Worm (Caenorhabditis elegans) whole organism, young adult: ENCODE data around the gene ZK686.2.

Experiments used
- B0261.1 ChIP-seq: sonication (generic microtip); optimal IDR thresholded peaks from 2 replicates; lab custom pipeline; 2016; ENCODE audit warnings: mild to moderate bottlenecking, missing genetic modification characterization, moderate library complexity, missing compliant biosample characterization
- D2030.7 ChIP-seq: fragments of 200-800 bp; sonication (Bioruptor generic); IDR thresholded peaks from 2 replicates; pipeline ENCODE4 v1.3.6; 2022; ENCODE audit warnings: missing genetic modification reagents, missing genetic modification characterization, missing compliant biosample characterization
- F22D6.2 ChIP-seq: sonication (generic microtip); optimal IDR thresholded peaks from 2 replicates; lab custom pipeline; 2016; ENCODE audit warnings: mild to moderate bottlenecking, missing genetic modification characterization, missing compliant biosample characterization
- F49E8.2 ChIP-seq: sonication (generic microtip); optimal IDR thresholded peaks from 3 replicates; lab custom pipeline; 2017; ENCODE audit warnings: missing genetic modification characterization, mild to moderate bottlenecking, missing compliant biosample characterization, antibody characterized with exemption, moderate library complexity; ENCODE audit not compliant: insufficient read depth
- F52B5.7 ChIP-seq: sonication (generic microtip); optimal IDR thresholded peaks from 2 replicates; lab custom pipeline; 2016; ENCODE audit warnings: mild to moderate bottlenecking, missing genetic modification characterization, missing compliant biosample characterization
- F57C9.4 ChIP-seq: sonication (generic microtip); optimal IDR thresholded peaks from 2 replicates; lab custom pipeline; 2017; ENCODE audit warnings: mild to moderate bottlenecking, missing genetic modification characterization, missing compliant biosample characterization
- T26A5.8 ChIP-seq: sonication (generic microtip); optimal IDR thresholded peaks from 2 replicates; lab custom pipeline; 2016; ENCODE audit warnings: missing genetic modification characterization, missing compliant biosample characterization
- atf-7 ChIP-seq: sonication (generic microtip); optimal IDR thresholded peaks from 2 replicates; lab custom pipeline; 2017; ENCODE audit warnings: mild to moderate bottlenecking, missing genetic modification characterization, missing compliant biosample characterization
- athp-1 ChIP-seq: sonication (generic microtip); optimal IDR thresholded peaks from 2 replicates; lab custom pipeline; 2017; ENCODE audit warnings: mild to moderate bottlenecking, missing genetic modification characterization, missing compliant biosample characterization
- bed-1 ChIP-seq: fragments of 200-800 bp; sonication (Bioruptor generic); IDR thresholded peaks from 2 replicates; pipeline ENCODE4 v1.3.6; 2022; ENCODE audit warnings: missing genetic modification reagents, missing genetic modification characterization, missing compliant biosample characterization
- cebp-1 ChIP-seq, 2 experiments: fragments of 200-800 bp in 1 of 2; sonication (Bioruptor generic) in 1 of 2; sonication (generic microtip) in 1 of 2; IDR thresholded peaks in 1 of 2; optimal IDR thresholded peaks in 1 of 2; 2 replicates each; pipeline versions ENCODE4 v1.3.6 to Lab custom; 2017 to 2022; ENCODE audit warnings: missing compliant biosample characterization in 2 of 2, missing genetic modification characterization in 2 of 2, mild to moderate bottlenecking in 1 of 2, missing genetic modification reagents in 1 of 2, moderate library complexity in 1 of 2
- ceh-27 ChIP-seq: fragments of 200-800 bp; sonication (Bioruptor generic); optimal IDR thresholded peaks from 2 replicates; lab custom pipeline; 2018; ENCODE audit warnings: mild to moderate bottlenecking, missing genetic modification characterization, moderate library complexity, missing compliant biosample characterization
- chd-7 ChIP-seq: sonication (generic microtip); optimal IDR thresholded peaks from 2 replicates; lab custom pipeline; 2016; ENCODE audit warnings: mild to moderate bottlenecking, missing genetic modification characterization, moderate library complexity, missing compliant biosample characterization
- egrh-3 ChIP-seq: fragments of 200-800 bp; sonication (Bioruptor generic); IDR thresholded peaks from 2 replicates; pipeline ENCODE4 v1.3.6; 2022; ENCODE audit warnings: missing genetic modification reagents, missing genetic modification characterization, missing compliant biosample characterization
- ekl-4 ChIP-seq: fragments of 200-800 bp; sonication (Bioruptor generic); IDR thresholded peaks from 2 replicates; pipeline ENCODE4 v1.3.6; 2022; ENCODE audit warnings: missing genetic modification reagents, missing genetic modification characterization, missing compliant biosample characterization
- fkh-3 ChIP-seq: sonication (generic microtip); optimal IDR thresholded peaks from 2 replicates; lab custom pipeline; 2016; ENCODE audit warnings: mild to moderate bottlenecking, missing genetic modification characterization, missing compliant biosample characterization
- gei-17 ChIP-seq: fragments of 200-800 bp; sonication (Bioruptor generic); optimal IDR thresholded peaks from 2 replicates; lab custom pipeline; 2018; ENCODE audit warnings: mild to moderate bottlenecking, missing genetic modification characterization, missing compliant biosample characterization
- him-1 ChIP-seq: sonication (generic microtip); optimal IDR thresholded peaks from 2 replicates; lab custom pipeline; 2016; ENCODE audit warnings: missing genotype, missing genetic modification reagents, missing genetic modification characterization, missing compliant biosample characterization
- hlh-12 ChIP-seq: sonication (generic microtip); optimal IDR thresholded peaks from 2 replicates; lab custom pipeline; 2016; ENCODE audit warnings: missing genetic modification characterization, missing compliant biosample characterization
- hmg-1.2 ChIP-seq: fragments of 200-800 bp; sonication (Bioruptor generic); IDR thresholded peaks from 2 replicates; pipeline ENCODE4 v1.3.6; 2022; ENCODE audit warnings: missing genetic modification reagents, missing genetic modification characterization, missing compliant biosample characterization
- hsf-1 ChIP-seq: fragments of 200-800 bp; sonication (Bioruptor generic); IDR thresholded peaks from 2 replicates; pipeline ENCODE4 v1.3.6; 2022; ENCODE audit warnings: missing genetic modification reagents, missing genetic modification characterization, missing compliant biosample characterization
- lir-1 ChIP-seq: fragments of 200-800 bp; sonication (Bioruptor generic); conservative IDR thresholded peaks from 2 replicates; pipeline ENCODE4 v1.3.6; 2022; ENCODE audit warnings: missing genetic modification reagents, missing genetic modification characterization, missing compliant biosample characterization
- lsl-1 ChIP-seq: fragments of 200-800 bp; sonication (Bioruptor generic); optimal IDR thresholded peaks from 2 replicates; lab custom pipeline; 2018; ENCODE audit warnings: mild to moderate bottlenecking, missing genetic modification characterization, moderate library complexity, missing compliant biosample characterization
- madf-3 ChIP-seq: fragments of 200-800 bp; sonication (Bioruptor generic); IDR thresholded peaks from 2 replicates; pipeline ENCODE4 v1.3.6; 2022; ENCODE audit warnings: missing genetic modification reagents, missing genetic modification characterization, missing compliant biosample characterization
- nhr-27 ChIP-seq: fragments of 200-800 bp; sonication (Bioruptor generic); optimal IDR thresholded peaks from 2 replicates; lab custom pipeline; 2018; ENCODE audit warnings: mild to moderate bottlenecking, missing genetic modification characterization, moderate library complexity, missing compliant biosample characterization
- rec-8 ChIP-seq, 2 experiments: sonication (generic microtip); optimal IDR thresholded peaks; 2 replicates each; lab custom pipeline; 2016; ENCODE audit warnings: mild to moderate bottlenecking in 2 of 2, missing genetic modification characterization in 2 of 2, missing genetic modification reagents in 2 of 2, missing genotype in 2 of 2, missing biosample characterization in 1 of 2, missing compliant biosample characterization in 1 of 2, moderate library complexity in 1 of 2
- repo-1 ChIP-seq: sonication (generic microtip); optimal IDR thresholded peaks from 2 replicates; lab custom pipeline; 2017; ENCODE audit warnings: mild to moderate bottlenecking, missing genetic modification characterization, missing compliant biosample characterization
- rpc-1 ChIP-seq, 2 experiments: fragments of 150-350 bp in 1 of 2; sonication (generic microtip) in 1 of 2; optimal IDR thresholded peaks; 2 replicates each; lab custom pipeline; 2014 to 2018; ENCODE audit warnings: missing biosample characterization in 1 of 2, missing genetic modification characterization in 1 of 2, missing genetic modification reagents in 1 of 2, missing genotype in 1 of 2
- sdz-38 ChIP-seq: sonication (generic microtip); optimal IDR thresholded peaks from 2 replicates; lab custom pipeline; 2016; ENCODE audit warnings: missing genotype, missing genetic modification characterization, missing compliant biosample characterization
- snpc-1.1 ChIP-seq: sonication (generic microtip); optimal IDR thresholded peaks from 2 replicates; lab custom pipeline; 2017; ENCODE audit warnings: missing genetic modification characterization, mild to moderate bottlenecking, missing compliant biosample characterization, antibody characterized with exemption, moderate library complexity, missing genotype, missing genetic modification reagents; ENCODE audit not compliant: insufficient read depth
- unc-130 ChIP-seq: sonication (generic microtip); optimal IDR thresholded peaks from 2 replicates; lab custom pipeline; 2016; ENCODE audit warnings: missing genetic modification reagents, missing genetic modification characterization, missing compliant biosample characterization
- ztf-25 ChIP-seq: fragments of 200-800 bp; sonication (Bioruptor generic); IDR thresholded peaks from 2 replicates; pipeline ENCODE4 v1.3.6; 2022; ENCODE audit warnings: missing genetic modification reagents, missing genetic modification characterization, missing compliant biosample characterization

The ZK686.2 gene

DNA sequence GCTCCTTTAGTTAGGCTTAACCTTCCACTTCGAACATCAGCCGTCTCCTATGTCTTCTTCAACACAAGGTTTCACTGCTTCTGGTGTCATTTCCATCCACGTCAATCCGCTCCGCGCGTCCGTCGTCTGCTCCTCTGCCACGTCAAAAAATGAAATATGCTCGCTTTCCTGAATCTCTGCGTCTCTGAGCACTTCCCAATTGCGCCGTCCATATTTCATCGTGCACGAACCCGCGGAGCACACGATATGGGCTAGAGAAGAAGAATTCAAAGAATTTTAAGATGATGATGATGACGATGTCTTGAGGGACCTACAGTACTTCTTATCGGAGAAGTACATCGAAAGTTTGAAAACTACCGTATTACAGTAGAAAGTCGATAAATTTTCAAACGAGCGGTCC, 27.1 kb upstream of the ZK686.2 start:
- TF ChIP-seq rpc-1 (optimal IDR thresholded peaks at IDR 0.05; lab: Kevin White, UChicago) (no peak), rpc-1 (tag; optimal IDR thresholded peaks at IDR 0.05; lab: Kevin White, UChicago) (no peak), madf-3 (GFP tag; lab: Robert Waterston, UW) (no peak), hlh-12 (tag; lab: Kevin White, UChicago) (no peak), sdz-38 (tag; lab: Kevin White, UChicago) (no peak), bed-1 (GFP tag; lab: Robert Waterston, UW) (no peak)

DNA sequence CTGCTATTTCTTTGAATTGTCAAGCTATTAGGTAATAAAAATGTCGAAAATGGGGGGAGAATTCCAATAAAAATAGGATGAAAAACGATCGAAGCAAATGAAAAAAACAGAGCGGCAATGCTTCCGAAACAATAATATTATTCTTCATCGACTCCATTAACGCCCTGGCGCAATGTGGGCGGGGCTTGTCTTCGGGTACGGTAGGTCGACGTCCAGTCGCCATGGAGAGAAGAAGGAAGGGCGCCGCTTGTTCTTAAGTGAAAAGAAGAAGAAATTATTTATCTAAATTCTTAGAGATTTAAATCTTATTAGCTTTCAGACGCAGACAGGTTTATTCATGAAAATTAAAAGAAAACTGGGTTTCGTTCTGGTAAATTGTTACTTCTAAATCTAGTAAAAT, 26.4 kb upstream of the ZK686.2 start:
- no peak for TF ChIP-seq T26A5.8

DNA sequence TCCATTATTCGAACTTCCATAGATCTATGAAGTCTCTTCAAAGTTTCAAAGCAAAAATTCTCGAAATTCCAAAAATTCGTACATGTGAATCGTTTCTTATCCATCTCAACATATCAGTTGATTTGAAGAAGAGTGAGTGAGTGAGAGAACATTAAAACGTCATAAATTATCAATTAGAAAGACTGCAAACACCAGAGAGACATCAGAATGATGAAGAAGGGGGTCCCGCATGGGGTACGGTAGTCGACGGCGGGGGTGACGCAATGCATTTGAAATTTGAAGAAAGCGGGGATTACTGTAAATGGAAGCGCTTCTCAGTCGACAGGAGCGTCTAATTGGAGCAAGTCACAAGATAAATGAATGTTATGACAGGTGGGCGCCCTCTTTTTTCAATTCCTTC, 24.7 kb upstream of the ZK686.2 start:
- TF ChIP-seq him-1, result no peak
- TF ChIP-seq T26A5.8, result no peak
- no peak for TF ChIP-seq ceh-27 (GFP tag; lab: Kevin White, UChicago)
- no peak for TF ChIP-seq ztf-25
- TF ChIP-seq lir-1 (GFP tag; lab: Robert Waterston, UW), result no peak
- TF ChIP-seq unc-130 (GFP tag; lab: Kevin White, UChicago), result no peak
- TF ChIP-seq chd-7 (tag; lab: Kevin White, UChicago), result no peak
- no peak for TF ChIP-seq rec-8 (tag; optimal IDR thresholded peaks at IDR 0.05; lab: Kevin White, UChicago)

DNA sequence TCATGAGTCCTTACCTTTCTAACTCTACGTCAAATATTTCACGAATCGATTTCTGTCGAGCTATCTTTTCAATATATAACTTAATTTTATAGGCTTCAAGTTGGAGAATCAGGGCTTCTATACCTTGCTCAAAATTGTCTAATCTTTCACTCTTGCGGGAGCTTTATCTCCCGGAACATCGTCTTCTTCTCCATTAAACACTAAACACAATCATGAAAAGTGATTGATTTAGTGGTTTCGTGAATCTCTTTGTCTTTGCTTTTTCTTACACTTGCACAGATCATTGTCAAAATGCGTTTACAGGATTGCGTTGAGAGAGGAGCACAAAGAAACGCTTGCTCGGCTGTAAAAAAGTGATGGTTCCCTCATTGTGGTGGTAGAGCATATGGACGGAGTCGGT, 22.6 kb upstream of the ZK686.2 start:
- TF ChIP-seq atf-7 (tag; lab: Kevin White, UChicago) (no peak), F57C9.4 (tag; lab: Kevin White, UChicago) (no peak), egrh-3 (no peak), D2030.7 (GFP tag; lab: Robert Waterston, UW) (no peak), repo-1 (tag; lab: Kevin White, UChicago) (no peak), lsl-1 (no peak), F22D6.2 (tag; lab: Kevin White, UChicago) (no peak), athp-1 (tag; lab: Kevin White, UChicago) (no peak), snpc-1.1 (no peak), gei-17 (GFP tag; lab: Kevin White, UChicago) (no peak), hmg-1.2 (no peak), bed-1 (GFP tag; lab: Robert Waterston, UW) (no peak), ekl-4 (GFP tag; lab: Robert Waterston, UW) (no peak), chd-7 (tag; lab: Kevin White, UChicago) (no peak), cebp-1 (GFP tag; IDR thresholded peaks at IDR 0.05; lab: Robert Waterston, UW) (no peak), cebp-1 (tag; optimal IDR thresholded peaks at IDR 0.05; lab: Kevin White, UChicago) (no peak), unc-130 (GFP tag; lab: Kevin White, UChicago) (no peak), fkh-3 (tag; lab: Kevin White, UChicago) (no peak), F49E8.2 (no peak), nhr-27 (no peak), hsf-1 (GFP tag; lab: Robert Waterston, UW) (no peak)

DNA sequence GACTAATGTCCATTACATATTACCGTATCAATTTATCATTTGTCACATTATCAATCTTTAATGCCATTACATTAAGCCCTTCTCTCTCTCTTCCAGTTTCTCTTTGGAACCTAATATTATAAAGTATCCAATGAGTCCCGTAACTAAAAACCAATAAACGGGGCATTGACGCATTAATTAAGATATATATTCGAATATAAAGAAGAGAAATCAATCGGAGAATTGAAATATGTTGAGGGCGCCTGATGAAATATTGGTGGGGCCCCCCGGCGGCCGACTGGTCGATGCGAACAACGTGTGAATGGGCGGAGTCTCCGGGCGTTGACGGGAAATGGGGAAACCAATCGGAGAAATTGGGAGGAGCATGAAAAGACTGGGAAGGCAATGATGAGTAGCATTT, 18.3 kb upstream of the ZK686.2 start:
- TF ChIP-seq B0261.1 (no peak), F52B5.7 (tag; lab: Kevin White, UChicago) (no peak)
